Worm (Caenorhabditis elegans) whole organism, L3 larva: ENCODE measurements around the gene F26H11.8.

Experiments
- R02D3.7 ChIP-seq: fragments of 150-350 bp; optimal IDR thresholded peaks from 2 replicates; lab custom pipeline; 2014; ENCODE audit warnings: missing biosample characterization, missing genetic modification characterization
- aly-2 ChIP-seq: fragments of 150-350 bp; optimal IDR thresholded peaks from 2 replicates; lab custom pipeline; 2014; ENCODE audit warnings: missing biosample characterization, missing genetic modification characterization
- ceh-9 ChIP-seq: sonication (generic microtip); optimal IDR thresholded peaks from 2 replicates; lab custom pipeline; 2018; ENCODE audit warnings: missing biosample characterization, missing genetic modification characterization
- elt-2 ChIP-seq: sonication (generic microtip); optimal IDR thresholded peaks from 2 replicates; lab custom pipeline; 2016; ENCODE audit warnings: missing genetic modification reagents, mild to moderate bottlenecking, missing genetic modification characterization, missing compliant biosample characterization
- lin-15B ChIP-seq: fragments of 150-350 bp; optimal IDR thresholded peaks from 2 replicates; lab custom pipeline; 2014; ENCODE audit warnings: missing biosample characterization, missing genetic modification characterization
- lin-39 ChIP-seq: fragments of 150-350 bp; optimal IDR thresholded peaks from 2 replicates; lab custom pipeline; 2018; ENCODE audit warnings: missing biosample characterization, missing genetic modification reagents, missing genetic modification characterization
- nhr-11 ChIP-seq: fragments of 150-350 bp; optimal IDR thresholded peaks from 2 replicates; lab custom pipeline; 2014; ENCODE audit warnings: missing biosample characterization, missing genetic modification characterization
- nhr-12 ChIP-seq: fragments of 150-350 bp; optimal IDR thresholded peaks from 2 replicates; lab custom pipeline; 2014; ENCODE audit warnings: missing biosample characterization, missing genetic modification characterization
- nhr-28 ChIP-seq: fragments of 150-350 bp; optimal IDR thresholded peaks from 2 replicates; lab custom pipeline; 2014; ENCODE audit warnings: missing biosample characterization, missing genetic modification characterization
- nhr-77 ChIP-seq: fragments of 150-350 bp; optimal IDR thresholded peaks from 2 replicates; lab custom pipeline; 2014; ENCODE audit warnings: missing biosample characterization, missing genetic modification characterization
- sea-2 ChIP-seq: fragments of 150-350 bp; sonication (generic microtip); optimal IDR thresholded peaks from 4 replicates; lab custom pipeline; 2014; ENCODE audit warnings: missing biosample characterization, missing genetic modification reagents, missing genetic modification characterization
- skn-1 ChIP-seq: fragments of 150-350 bp; optimal IDR thresholded peaks from 2 replicates; lab custom pipeline; 2014; ENCODE audit warnings: missing biosample characterization, missing genetic modification characterization
- unc-62 ChIP-seq: fragments of 150-350 bp; sonication (generic microtip); optimal IDR thresholded peaks from 4 replicates; lab custom pipeline; 2014; ENCODE audit warnings: missing biosample characterization, missing genetic modification reagents, missing genetic modification characterization
- ztf-11 ChIP-seq: fragments of 150-350 bp; optimal IDR thresholded peaks from 2 replicates; lab custom pipeline; 2014; ENCODE audit warnings: missing biosample characterization, missing genetic modification characterization

DNA sequence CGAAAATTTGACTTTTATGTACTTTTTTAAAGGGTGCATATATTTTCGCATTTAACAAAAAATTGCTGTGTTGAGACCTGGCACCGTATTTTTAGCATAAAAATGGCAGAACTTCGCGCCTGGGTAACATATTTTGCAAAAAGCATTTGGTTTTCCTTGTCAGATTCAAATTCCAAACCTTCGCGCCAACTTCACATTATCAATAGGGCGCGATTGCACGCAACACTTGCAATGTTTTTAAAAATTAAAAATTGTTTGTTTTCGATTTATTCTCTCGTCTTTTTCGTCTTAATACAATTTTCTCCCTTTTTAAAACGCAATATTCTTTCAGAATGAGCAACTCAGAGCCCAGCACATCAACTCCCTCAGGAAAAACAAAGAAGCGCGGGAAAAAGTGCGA lies 4.7 kb upstream of the F26H11.8 start, which contains the start of gene mes-2:
- TF ChIP-seq lin-39 (tag; lab: Kevin White, UChicago) (peak; percentile 37), sea-2 (no peak), unc-62 (GFP tag; lab: Kevin White, UChicago) (no peak), ztf-11 (tag; lab: Kevin White, UChicago) (no peak), ceh-9 (tag; lab: Kevin White, UChicago) (no peak), skn-1 (peak; percentile 79), nhr-11 (peak; percentile 10), elt-2 (tag; lab: Kevin White, UChicago) (peak; percentile 21), nhr-77 (no peak), nhr-12 (tag; lab: Kevin White, UChicago) (no peak), lin-15B (tag; lab: Kevin White, UChicago) (peak; percentile 88), nhr-28 (tag; lab: Kevin White, UChicago) (no peak), R02D3.7 (peak; percentile 66), aly-2 (tag; lab: Kevin White, UChicago) (no peak)
